Fruit fly (Drosophila melanogaster) whole organism, embryonic: ENCODE data around the gene CG8034.

Experiments used
- Abd-B ChIP-seq: fragments of 200-800 bp; sonication (Bioruptor generic); optimal IDR thresholded peaks from 2 replicates; lab custom pipeline; 2018; ENCODE audit warnings: missing biosample characterization, mild to moderate bottlenecking, missing genetic modification characterization, moderate library complexity
- Adf1 ChIP-seq: fragments of 200-800 bp; sonication (Bioruptor generic); IDR thresholded peaks from 2 replicates; pipeline ENCODE4 v1.3.6; 2022; ENCODE audit warnings: missing biosample characterization, missing genetic modification characterization
- Atf6 ChIP-seq: fragments of 200-800 bp; sonication (Bioruptor generic); IDR thresholded peaks from 2 replicates; pipeline ENCODE4 v1.3.6; 2022; ENCODE audit warnings: missing biosample characterization, missing genetic modification characterization
- CG11456 ChIP-seq: fragments of 200-800 bp; sonication (Bioruptor generic); IDR thresholded peaks from 3 replicates; pipeline ENCODE4 v1.3.6; 2022; ENCODE audit warnings: missing biosample characterization, missing genetic modification characterization
- CG12299 ChIP-seq: fragments of 200-800 bp; sonication (Bioruptor generic); optimal IDR thresholded peaks from 2 replicates; lab custom pipeline; 2018; ENCODE audit warnings: missing biosample characterization, mild to moderate bottlenecking, missing genetic modification characterization
- CG1233 ChIP-seq: fragments of 200-800 bp; sonication (Bioruptor generic); optimal IDR thresholded peaks from 4 replicates; lab custom pipeline; 2018; ENCODE audit warnings: missing biosample characterization, mild to moderate bottlenecking, missing genetic modification characterization
- CG12744 ChIP-seq: fragments of 200-800 bp; sonication (Bioruptor generic); optimal IDR thresholded peaks from 2 replicates; lab custom pipeline; 2016; ENCODE audit warnings: missing biosample characterization, missing genetic modification characterization
- CG13624 ChIP-seq: fragments of 200-800 bp; sonication (Bioruptor generic); optimal IDR thresholded peaks from 2 replicates; lab custom pipeline; 2016; ENCODE audit warnings: missing biosample characterization, missing genetic modification characterization
- CG13775 ChIP-seq: fragments of 200-800 bp; sonication (Bioruptor generic); optimal IDR thresholded peaks from 3 replicates; lab custom pipeline; 2017; ENCODE audit warnings: missing biosample characterization, mild to moderate bottlenecking, missing genetic modification characterization
- CG15011 ChIP-seq: fragments of 200-800 bp; sonication (Bioruptor generic); optimal IDR thresholded peaks from 3 replicates; lab custom pipeline; 2018; ENCODE audit warnings: missing biosample characterization, mild to moderate bottlenecking, missing genetic modification characterization
- CG16863 ChIP-seq: fragments of 200-800 bp; sonication (Bioruptor generic); optimal IDR thresholded peaks from 3 replicates; lab custom pipeline; 2016; ENCODE audit warnings: missing biosample characterization, missing genetic modification characterization
- CG17359 ChIP-seq: fragments of 200-800 bp; sonication (Bioruptor generic); optimal IDR thresholded peaks from 3 replicates; lab custom pipeline; 2018; ENCODE audit warnings: missing biosample characterization, mild to moderate bottlenecking, missing genetic modification characterization, moderate library complexity
- CG18764 ChIP-seq: fragments of 200-800 bp; sonication (Bioruptor generic); optimal IDR thresholded peaks from 3 replicates; lab custom pipeline; 2016; ENCODE audit warnings: missing biosample characterization, missing genetic modification characterization
- CG2889 ChIP-seq: fragments of 200-800 bp; sonication (Bioruptor generic); IDR thresholded peaks from 3 replicates; pipeline ENCODE4 v1.3.6; 2022; ENCODE audit warnings: missing biosample characterization, missing genetic modification characterization
- CG31224 ChIP-seq: fragments of 200-800 bp; sonication (Bioruptor generic); IDR thresholded peaks from 2 replicates; pipeline ENCODE4 v1.3.6; 2022; ENCODE audit warnings: missing biosample characterization, missing genetic modification characterization
- CG32767 ChIP-seq: fragments of 200-800 bp; sonication (Bioruptor generic); IDR thresholded peaks from 2 replicates; pipeline ENCODE4 v1.3.6; 2022; ENCODE audit warnings: missing biosample characterization, missing genetic modification characterization
- CG3726 ChIP-seq: fragments of 200-800 bp; sonication (Bioruptor generic); IDR thresholded peaks from 3 replicates; pipeline ENCODE4, ENCODE4 v1.3.6; 2022; ENCODE audit warnings: missing biosample characterization, missing genetic modification characterization
- CG4404 ChIP-seq: fragments of 200-800 bp; sonication (Bioruptor generic); IDR thresholded peaks from 2 replicates; pipeline ENCODE4 v1.3.6; 2022; ENCODE audit warnings: missing biosample characterization, missing genetic modification characterization
- CG4820 ChIP-seq: fragments of 200-800 bp; sonication (Bioruptor generic); optimal IDR thresholded peaks from 3 replicates; lab custom pipeline; 2016; ENCODE audit warnings: missing biosample characterization, missing genetic modification characterization
- CG7357 ChIP-seq: fragments of 200-800 bp; sonication (Bioruptor generic); IDR thresholded peaks from 3 replicates; pipeline ENCODE4 v1.3.6; 2022; ENCODE audit warnings: missing biosample characterization, missing genetic modification characterization
- CG7839 ChIP-seq: fragments of 200-800 bp; sonication (Bioruptor generic); optimal IDR thresholded peaks from 3 replicates; lab custom pipeline; 2018; ENCODE audit warnings: missing biosample characterization, mild to moderate bottlenecking, missing genetic modification characterization, moderate library complexity
- CG8388 ChIP-seq: fragments of 200-800 bp; sonication (Bioruptor generic); optimal IDR thresholded peaks from 2 replicates; lab custom pipeline; 2019; ENCODE audit warnings: missing biosample characterization, mild to moderate bottlenecking, missing genetic modification characterization, moderate library complexity
- CG9609 ChIP-seq: fragments of 200-800 bp; sonication (Bioruptor generic); optimal IDR thresholded peaks from 3 replicates; lab custom pipeline; 2016; ENCODE audit warnings: missing biosample characterization, missing genetic modification characterization
- CoRest ChIP-seq: fragments of 200-800 bp; sonication (Bioruptor generic); optimal IDR thresholded peaks from 3 replicates; lab custom pipeline; 2018; ENCODE audit warnings: missing biosample characterization, mild to moderate bottlenecking, missing genetic modification characterization, moderate library complexity
- Drgx ChIP-seq: fragments of 200-800 bp; sonication (Bioruptor generic); IDR thresholded peaks from 2 replicates; pipeline ENCODE4 v1.3.6; 2022; ENCODE audit warnings: missing biosample characterization, missing genetic modification characterization
- E2f1 ChIP-seq: fragments of 200-800 bp; sonication (Bioruptor generic); IDR thresholded peaks from 2 replicates; pipeline ENCODE4 v1.3.6; 2022; ENCODE audit warnings: missing biosample characterization, missing genetic modification characterization
- Ets97D ChIP-seq: fragments of 200-800 bp; sonication (Bioruptor generic); optimal IDR thresholded peaks from 3 replicates; lab custom pipeline; 2016; ENCODE audit warnings: missing biosample characterization, missing genetic modification characterization
- Med ChIP-seq: fragments of 200-800 bp; sonication (Bioruptor generic); peaks from one replicate; lab custom pipeline; 2016; ENCODE audit warnings: missing biosample characterization, missing genetic modification characterization, mild to moderate bottlenecking, inconsistent platforms, moderate library complexity
- PHDP ChIP-seq: fragments of 200-800 bp; sonication (Bioruptor generic); optimal IDR thresholded peaks from 3 replicates; lab custom pipeline; 2018; ENCODE audit warnings: missing biosample characterization, mild to moderate bottlenecking, missing genetic modification characterization, moderate library complexity
- Rfx ChIP-seq: fragments of 200-800 bp; sonication (Bioruptor generic); IDR thresholded peaks from 2 replicates; pipeline ENCODE4 v1.3.6; 2022; ENCODE audit warnings: missing biosample characterization, missing genetic modification characterization
- Spps ChIP-seq: fragments of 200-800 bp; sonication (Bioruptor generic); optimal IDR thresholded peaks from 2 replicates; lab custom pipeline; 2018; ENCODE audit warnings: missing biosample characterization, mild to moderate bottlenecking, missing genetic modification characterization
- abd-A ChIP-seq: fragments of 200-800 bp; sonication (Bioruptor generic); optimal IDR thresholded peaks from 3 replicates; lab custom pipeline; 2019; ENCODE audit warnings: missing biosample characterization, mild to moderate bottlenecking, missing genetic modification characterization, moderate library complexity
- az2 ChIP-seq: fragments of 200-800 bp; sonication (Bioruptor generic); optimal IDR thresholded peaks from 3 replicates; lab custom pipeline; 2016; ENCODE audit warnings: missing biosample characterization, missing genetic modification characterization
- bcd ChIP-seq: fragments of 200-800 bp; sonication (Bioruptor generic); optimal IDR thresholded peaks from 2 replicates; lab custom pipeline; 2017; ENCODE audit warnings: missing biosample characterization, mild to moderate bottlenecking, missing genetic modification characterization
- chm ChIP-seq: fragments of 200-800 bp; sonication (Bioruptor generic); IDR thresholded peaks from 2 replicates; pipeline ENCODE4 v1.3.6; 2022; ENCODE audit warnings: missing biosample characterization, missing genetic modification characterization
- da ChIP-seq: fragments of 200-800 bp; sonication (Bioruptor generic); optimal IDR thresholded peaks from 2 replicates; lab custom pipeline; 2016; ENCODE audit warnings: missing biosample characterization, missing genetic modification characterization
- danr ChIP-seq: fragments of 200-800 bp; sonication (Bioruptor generic); IDR thresholded peaks from 2 replicates; pipeline ENCODE4 v1.3.6; 2022; ENCODE audit warnings: missing biosample characterization, missing genetic modification characterization
- en ChIP-seq: fragments of 200-800 bp; sonication (Bioruptor generic); optimal IDR thresholded peaks from 2 replicates; lab custom pipeline; 2016; ENCODE audit warnings: missing biosample characterization, missing genetic modification characterization
- fd96Cb ChIP-seq: fragments of 200-800 bp; sonication (Bioruptor generic); optimal IDR thresholded peaks from 2 replicates; lab custom pipeline; 2018; ENCODE audit warnings: missing biosample characterization, mild to moderate bottlenecking, missing genetic modification characterization, moderate library complexity
- gt ChIP-seq: fragments of 200-800 bp; sonication (Bioruptor generic); IDR thresholded peaks from 2 replicates; pipeline ENCODE4 v1.3.6; 2022; ENCODE audit warnings: missing biosample characterization, missing genetic modification characterization
- hkb ChIP-seq, 2 experiments: fragments of 200-800 bp in 1 of 2; fragments of >200 bp in 1 of 2; sonication (Bioruptor generic) in 1 of 2; IDR thresholded peaks in 1 of 2; optimal IDR thresholded peaks in 1 of 2; 2 replicates each; pipeline versions ENCODE4 v1.3.6 to Lab custom; 2017 to 2022; ENCODE audit warnings: missing biosample characterization in 1 of 2, missing genetic modification characterization in 1 of 2
- lola ChIP-seq, 3 experiments: fragments of >200 bp in 2 of 3; fragments of 200-800 bp in 1 of 3; sonication (Bioruptor generic) in 1 of 3; optimal IDR thresholded peaks; 2 replicates each; lab custom pipeline; 2017 to 2019; ENCODE audit warnings: missing biosample characterization in 3 of 3, missing genetic modification characterization in 3 of 3, mild to moderate bottlenecking in 1 of 3, moderate library complexity in 1 of 3
- nmo ChIP-seq: fragments of 200-800 bp; sonication (Bioruptor generic); optimal IDR thresholded peaks from 2 replicates; lab custom pipeline; 2018; ENCODE audit warnings: missing biosample characterization, mild to moderate bottlenecking, missing genetic modification characterization, moderate library complexity
- prd ChIP-seq, 3 experiments: fragments of >200 bp in 2 of 3; fragments of 200-800 bp in 1 of 3; sonication (Bioruptor generic) in 1 of 3; optimal IDR thresholded peaks in 2 of 3; IDR thresholded peaks in 1 of 3; 2 replicates in 2 of 3; 3 replicates in 1 of 3; pipeline versions ENCODE4 v1.3.6 to Lab custom; 2017 to 2022; ENCODE audit warnings: missing biosample characterization in 1 of 3, missing genetic modification characterization in 1 of 3
- sisA ChIP-seq: fragments of 200-800 bp; sonication (Bioruptor generic); IDR thresholded peaks from 2 replicates; pipeline ENCODE4 v1.3.6; 2022; ENCODE audit warnings: missing biosample characterization, missing genetic modification characterization
- slp2 ChIP-seq: fragments of 200-800 bp; sonication (Bioruptor generic); optimal IDR thresholded peaks from 2 replicates; lab custom pipeline; 2016; ENCODE audit warnings: missing biosample characterization, missing genetic modification characterization
- sob ChIP-seq: fragments of 200-800 bp; sonication (Bioruptor generic); IDR thresholded peaks from 2 replicates; pipeline ENCODE4 v1.3.6; 2022; ENCODE audit warnings: missing biosample characterization, missing genetic modification characterization
- tx ChIP-seq: fragments of 200-800 bp; sonication (Bioruptor generic); optimal IDR thresholded peaks from 2 replicates; lab custom pipeline; 2016; ENCODE audit warnings: missing biosample characterization, missing genetic modification characterization
- wek ChIP-seq: fragments of 200-800 bp; sonication (Bioruptor generic); optimal IDR thresholded peaks from 3 replicates; lab custom pipeline; 2018; ENCODE audit warnings: missing biosample characterization, mild to moderate bottlenecking, missing genetic modification characterization, moderate library complexity
- zf30C ChIP-seq: fragments of 200-800 bp; sonication (Bioruptor generic); optimal IDR thresholded peaks from 3 replicates; lab custom pipeline; 2018; ENCODE audit warnings: missing biosample characterization, mild to moderate bottlenecking, missing genetic modification characterization

The CG8034 gene

dm6 chrX:19281271-19281670 lies 16.7 kb downstream of the CG8034 start (continued):
- TF ChIP-seq Rfx (GFP tag; lab: Robert Waterston, UW), result peak; percentile 66
- no peak for TF ChIP-seq Atf6
- peak; percentile 14 for TF ChIP-seq CoRest (tag; lab: Kevin White, UChicago)
- peak; percentile 75 for TF ChIP-seq Med (GFP tag; lab: Kevin White, UChicago)
- peak; percentile 24 for TF ChIP-seq CG13775 (GFP tag; lab: Kevin White, UChicago)
- TF ChIP-seq CG13624 (GFP tag; lab: Kevin White, UChicago), result no peak
- TF ChIP-seq az2 (GFP tag; lab: Kevin White, UChicago), result peak; percentile 18
- TF ChIP-seq CG32767 (GFP tag; lab: Robert Waterston, UW), result no peak
- TF ChIP-seq tx, result no peak
- no peak for TF ChIP-seq CG1233 (GFP tag; lab: Kevin White, UChicago)
- no peak for TF ChIP-seq gt (GFP tag; lab: Robert Waterston, UW)
- TF ChIP-seq CG4820 (GFP tag; lab: Kevin White, UChicago), result no peak
- no peak for TF ChIP-seq slp2 (GFP tag; lab: Kevin White, UChicago)
- no peak for TF ChIP-seq CG18764 (GFP tag; lab: Kevin White, UChicago)
- TF ChIP-seq CG9609 (GFP tag; lab: Kevin White, UChicago), result no peak
- peak; percentile 51 for TF ChIP-seq CG17359 (tag; lab: Kevin White, UChicago)
- TF ChIP-seq wek, result no peak
- TF ChIP-seq abd-A (tag; lab: Kevin White, UChicago), result no peak
- no peak for TF ChIP-seq CG15011
- no peak for TF ChIP-seq sisA
- no peak for TF ChIP-seq Ets97D
- TF ChIP-seq danr (GFP tag; lab: Robert Waterston, UW), result no peak
- no peak for TF ChIP-seq CG2889 (GFP tag; lab: Robert Waterston, UW)
- TF ChIP-seq E2f1 (GFP tag; lab: Robert Waterston, UW), result 0 out of 2 replicates have a peak, but pooled peaks have one; percentile 15
- no peak for TF ChIP-seq CG12744 (GFP tag; lab: Kevin White, UChicago)
- TF ChIP-seq Abd-B (GFP tag; lab: Kevin White, UChicago), result no peak
- TF ChIP-seq lola (GFP tag; optimal IDR thresholded peaks at IDR 0.05; lab: Kevin White, UChicago), result no peak
- TF ChIP-seq nmo (GFP tag; lab: Kevin White, UChicago), result no peak
- no peak for TF ChIP-seq hkb (optimal IDR thresholded peaks at IDR 0.05; lab: Kevin White, UChicago)
- TF ChIP-seq hkb (GFP tag; IDR thresholded peaks at IDR 0.05; lab: Robert Waterston, UW), result 0 out of 2 replicates have a peak, but pooled peaks have one; percentile 34
- no peak for TF ChIP-seq Drgx (GFP tag; lab: Robert Waterston, UW)
- no peak for TF ChIP-seq prd (optimal IDR thresholded peaks at IDR 0.05; lab: Kevin White, UChicago)
- no peak for TF ChIP-seq prd (GFP tag; IDR thresholded peaks at IDR 0.05; lab: Robert Waterston, UW)
- no peak for TF ChIP-seq CG4404 (GFP tag; lab: Robert Waterston, UW)
- TF ChIP-seq PHDP (tag; lab: Kevin White, UChicago), result peak; percentile 28
- no peak for TF ChIP-seq CG12299
- TF ChIP-seq bcd (GFP tag; lab: Kevin White, UChicago), result peak; percentile 40
- no peak for TF ChIP-seq CG31224 (GFP tag; lab: Robert Waterston, UW)
- no peak for TF ChIP-seq Adf1 (GFP tag; lab: Robert Waterston, UW)
- 0 out of 2 replicates have a peak, but pooled peaks have one; percentile 12 for TF ChIP-seq sob (GFP tag; lab: Robert Waterston, UW)
- peak; percentile 8 for TF ChIP-seq fd96Cb
- TF ChIP-seq CG16863, result no peak
- TF ChIP-seq CG3726 (GFP tag; lab: Robert Waterston, UW), result no peak
- TF ChIP-seq CG7839 (tag; lab: Kevin White, UChicago), result peak; percentile 27
- TF ChIP-seq CG8388, result peak; percentile 12
- no peak; the same call in 2 of the 3 replicates for TF ChIP-seq CG11456
- TF ChIP-seq chm, result no peak
- TF ChIP-seq Spps (tag; lab: Kevin White, UChicago), result no peak
- no peak for TF ChIP-seq da (GFP tag; lab: Kevin White, UChicago)
- peak; percentile 66 for TF ChIP-seq zf30C
- TF ChIP-seq en (GFP tag; lab: Kevin White, UChicago), result no peak
- TF ChIP-seq CG7357 (GFP tag; lab: Robert Waterston, UW), result no peak
